Worm (Caenorhabditis elegans) whole organism, L3 larva: ENCODE results near the gene F41C3.8.

Source experiments
- R02D3.7 ChIP-seq: fragments of 150-350 bp; optimal IDR thresholded peaks from 2 replicates; lab custom pipeline; 2014; ENCODE audit warnings: missing biosample characterization, missing genetic modification characterization
- ZK546.5 ChIP-seq: sonication (generic microtip); optimal IDR thresholded peaks from 2 replicates; lab custom pipeline; 2017; ENCODE audit warnings: missing biosample characterization, missing genetic modification characterization
- ceh-82 ChIP-seq: fragments of 150-350 bp; optimal IDR thresholded peaks from 2 replicates; lab custom pipeline; 2014; ENCODE audit warnings: missing biosample characterization, missing genetic modification characterization
- ceh-9 ChIP-seq: sonication (generic microtip); optimal IDR thresholded peaks from 2 replicates; lab custom pipeline; 2018; ENCODE audit warnings: missing biosample characterization, missing genetic modification characterization
- daf-12 ChIP-seq: fragments of 150-350 bp; optimal IDR thresholded peaks from 2 replicates; lab custom pipeline; 2014; ENCODE audit warnings: missing biosample characterization, missing genetic modification reagents, missing genetic modification characterization
- elt-1 ChIP-seq: fragments of 150-350 bp; optimal IDR thresholded peaks from 2 replicates; lab custom pipeline; 2014; ENCODE audit warnings: missing biosample characterization, missing genetic modification characterization
- elt-2 ChIP-seq: sonication (generic microtip); optimal IDR thresholded peaks from 2 replicates; lab custom pipeline; 2016; ENCODE audit warnings: missing genetic modification reagents, mild to moderate bottlenecking, missing genetic modification characterization, missing compliant biosample characterization
- nfya-1 ChIP-seq: sonication (generic microtip); optimal IDR thresholded peaks from 2 replicates; lab custom pipeline; 2017; ENCODE audit warnings: missing genetic modification characterization, mild to moderate bottlenecking, missing compliant biosample characterization, antibody characterized with exemption, moderate library complexity; ENCODE audit not compliant: insufficient read depth
- nhr-11 ChIP-seq: fragments of 150-350 bp; optimal IDR thresholded peaks from 2 replicates; lab custom pipeline; 2014; ENCODE audit warnings: missing biosample characterization, missing genetic modification characterization
- skn-1 ChIP-seq: fragments of 150-350 bp; optimal IDR thresholded peaks from 2 replicates; lab custom pipeline; 2014; ENCODE audit warnings: missing biosample characterization, missing genetic modification characterization
- ztf-11 ChIP-seq: fragments of 150-350 bp; optimal IDR thresholded peaks from 2 replicates; lab custom pipeline; 2014; ENCODE audit warnings: missing biosample characterization, missing genetic modification characterization

ce11 chrII:4683693-4684092 lies 32.2 kb upstream of the F41C3.8 start, which contains the start of gene sre-40:
- no peak for TF ChIP-seq elt-2 (tag; lab: Kevin White, UChicago)
- TF ChIP-seq nhr-11 (tag; lab: Kevin White, UChicago): no peak
- TF ChIP-seq elt-1 (tag; lab: Kevin White, UChicago): no peak
- no peak for TF ChIP-seq ceh-82
- TF ChIP-seq ceh-9 (tag; lab: Kevin White, UChicago): no peak
- TF ChIP-seq R02D3.7 (tag; lab: Kevin White, UChicago): no peak
- no peak for TF ChIP-seq ztf-11 (tag; lab: Kevin White, UChicago)
- TF ChIP-seq daf-12 (tag; lab: Kevin White, UChicago): no peak
- TF ChIP-seq skn-1: no peak
- no peak for TF ChIP-seq nfya-1 (tag; lab: Kevin White, UChicago)
- no peak for TF ChIP-seq ZK546.5 (tag; lab: Kevin White, UChicago)
